Fruit fly (Drosophila melanogaster): ENCODE measurements around the gene CG8661.

dm6 chrX:17282626-17283025 is 1.7 kb downstream of the CG8661 start, which contains the start of gene CG8664:
- TF ChIP-seq psq (optimal IDR thresholded peaks at IDR 0.05) (no peak), Myc (optimal IDR thresholded peaks at IDR 0.05) (no peak), h (optimal IDR thresholded peaks at IDR 0.05) (no peak), insv (optimal IDR thresholded peaks at IDR 0.05) (no peak)
